Worm (Caenorhabditis elegans) whole organism, late embryonic: Measurements from ENCODE around the gene srd-34.

ENCODE experiments used
- K09A11.1 ChIP-seq: sonication (generic microtip); optimal IDR thresholded peaks from 2 replicates; lab custom pipeline; 2017; ENCODE audit warnings: antibody characterized with exemption, mild to moderate bottlenecking, missing genetic modification characterization, missing compliant biosample characterization; ENCODE audit not compliant: insufficient read depth
- T23F11.4 ChIP-seq: fragments of 200-800 bp; sonication (Bioruptor generic); optimal IDR thresholded peaks from 2 replicates; lab custom pipeline; 2018; ENCODE audit warnings: mild to moderate bottlenecking, missing genetic modification characterization, missing compliant biosample characterization
- ceh-18 ChIP-seq: sonication (generic microtip); optimal IDR thresholded peaks from 2 replicates; lab custom pipeline; 2016; ENCODE audit warnings: missing genetic modification characterization, missing compliant biosample characterization
- ceh-19 ChIP-seq: fragments of 200-800 bp; sonication (Bioruptor generic); optimal IDR thresholded peaks from 2 replicates; lab custom pipeline; 2018; ENCODE audit warnings: mild to moderate bottlenecking, missing genetic modification characterization, missing compliant biosample characterization
- ceh-24 ChIP-seq: sonication (generic microtip); optimal IDR thresholded peaks from 2 replicates; lab custom pipeline; 2016; ENCODE audit warnings: mild to moderate bottlenecking, missing genetic modification characterization, missing compliant biosample characterization
- ceh-31 ChIP-seq: sonication (generic microtip); optimal IDR thresholded peaks from 2 replicates; lab custom pipeline; 2016; ENCODE audit warnings: missing genetic modification characterization, missing compliant biosample characterization
- ceh-48 ChIP-seq: sonication (generic microtip); optimal IDR thresholded peaks from 2 replicates; lab custom pipeline; 2016; ENCODE audit warnings: missing genetic modification characterization, inconsistent platforms, missing compliant biosample characterization
- che-1 ChIP-seq: sonication (generic microtip); optimal IDR thresholded peaks from 2 replicates; lab custom pipeline; 2016; ENCODE audit warnings: mild to moderate bottlenecking, missing genetic modification characterization, missing compliant biosample characterization
- dmd-4 ChIP-seq: sonication (generic microtip); optimal IDR thresholded peaks from 2 replicates; lab custom pipeline; 2016; ENCODE audit warnings: borderline replicate concordance, missing genetic modification characterization, missing compliant biosample characterization
- dve-1 ChIP-seq: sonication (generic microtip); optimal IDR thresholded peaks from 2 replicates; lab custom pipeline; 2017; ENCODE audit warnings: antibody characterized with exemption, mild to moderate bottlenecking, missing genetic modification characterization, missing compliant biosample characterization
- elt-2 ChIP-seq: sonication (generic microtip); optimal IDR thresholded peaks from 2 replicates; lab custom pipeline; 2016; ENCODE audit warnings: missing genetic modification reagents, missing genetic modification characterization, missing compliant biosample characterization
- fax-1 ChIP-seq: sonication (generic microtip); optimal IDR thresholded peaks from 2 replicates; lab custom pipeline; 2016; ENCODE audit warnings: missing genotype, missing genetic modification characterization, missing compliant biosample characterization
- fkh-10 ChIP-seq: fragments of 150-350 bp; optimal IDR thresholded peaks from 2 replicates; lab custom pipeline; 2014; ENCODE audit warnings: missing biosample characterization, missing genetic modification reagents, missing genetic modification characterization
- gmeb-2 ChIP-seq: sonication (generic microtip); optimal IDR thresholded peaks from 2 replicates; lab custom pipeline; 2016; ENCODE audit warnings: missing genetic modification characterization, inconsistent platforms, missing compliant biosample characterization
- hlh-13 ChIP-seq: fragments of 200-800 bp; sonication (Bioruptor generic); optimal IDR thresholded peaks from 2 replicates; lab custom pipeline; 2018; ENCODE audit warnings: mild to moderate bottlenecking, missing genetic modification characterization, missing compliant biosample characterization
- hlh-15 ChIP-seq: sonication (generic microtip); optimal IDR thresholded peaks from 2 replicates; lab custom pipeline; 2016; ENCODE audit warnings: missing genetic modification characterization, missing compliant biosample characterization
- lin-11 ChIP-seq: fragments of 200-800 bp; sonication (Bioruptor generic); optimal IDR thresholded peaks from 2 replicates; lab custom pipeline; 2018; ENCODE audit warnings: mild to moderate bottlenecking, missing genetic modification characterization, missing compliant biosample characterization
- nhr-11 ChIP-seq: fragments of 150-350 bp; optimal IDR thresholded peaks from 2 replicates; lab custom pipeline; 2014; ENCODE audit warnings: missing biosample characterization, missing genetic modification characterization
- npax-4 ChIP-seq: sonication (generic microtip); optimal IDR thresholded peaks from 2 replicates; lab custom pipeline; 2016; ENCODE audit warnings: missing genetic modification characterization, missing compliant biosample characterization
- pha-2 ChIP-seq: sonication (generic microtip); optimal IDR thresholded peaks from 2 replicates; lab custom pipeline; 2017; ENCODE audit warnings: mild to moderate bottlenecking, missing genetic modification characterization, missing compliant biosample characterization
- pros-1 ChIP-seq: fragments of 150-350 bp; optimal IDR thresholded peaks from 2 replicates; lab custom pipeline; 2014; ENCODE audit warnings: missing biosample characterization, missing genetic modification reagents, missing genetic modification characterization
- rnt-1 ChIP-seq: sonication (generic microtip); optimal IDR thresholded peaks from 2 replicates; lab custom pipeline; 2016; ENCODE audit warnings: missing genetic modification characterization, missing compliant biosample characterization
- sox-4 ChIP-seq: sonication (generic microtip); optimal IDR thresholded peaks from 2 replicates; lab custom pipeline; 2017; ENCODE audit warnings: mild to moderate bottlenecking, missing genetic modification characterization, inconsistent platforms, missing compliant biosample characterization
- tbx-7 ChIP-seq: sonication (generic microtip); optimal IDR thresholded peaks from 2 replicates; lab custom pipeline; 2016; ENCODE audit warnings: missing genotype, missing genetic modification characterization, missing compliant biosample characterization
- ttx-3 ChIP-seq: sonication (generic microtip); optimal IDR thresholded peaks from 2 replicates; lab custom pipeline; 2016; ENCODE audit warnings: missing genetic modification reagents, missing genetic modification characterization, missing compliant biosample characterization
- unc-42 ChIP-seq: sonication (generic microtip); optimal IDR thresholded peaks from 2 replicates; lab custom pipeline; 2016; ENCODE audit warnings: missing genotype, missing genetic modification characterization, missing compliant biosample characterization
- unc-86 ChIP-seq: sonication (generic microtip); optimal IDR thresholded peaks from 2 replicates; lab custom pipeline; 2016; ENCODE audit warnings: missing genetic modification characterization, missing compliant biosample characterization

Gene srd-34

DNA sequence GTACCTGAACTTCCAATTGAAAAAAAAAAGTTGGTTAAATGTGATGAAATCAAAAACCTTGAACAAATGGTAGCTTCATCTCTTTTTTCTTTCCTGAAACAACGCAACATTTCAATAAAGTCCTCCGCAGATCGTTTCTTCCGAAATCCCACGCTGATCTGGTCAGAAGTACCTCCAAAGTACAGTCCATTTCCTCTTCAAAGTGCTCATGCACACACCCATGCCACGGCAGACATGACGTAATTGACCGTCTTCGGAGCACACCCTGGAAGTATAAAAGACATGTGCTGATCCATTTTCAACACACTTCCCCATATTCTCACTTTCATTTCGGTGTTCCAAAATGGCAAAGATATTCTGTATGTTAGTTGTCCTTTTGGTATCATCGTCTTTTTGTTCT lies 45.0 kb downstream of the srd-34 start, which contains the start of gene C35A5.10:
C35A5.10 (plus strand) TSS at position 301 of the 400 bp plus-strand sequence.
- TF ChIP-seq rnt-1 (no peak), ceh-19 (GFP tag; lab: Kevin White, UChicago) (no peak), ceh-31 (no peak), fax-1 (tag; lab: Kevin White, UChicago) (no peak), unc-86 (tag; lab: Kevin White, UChicago) (no peak), ceh-48 (tag; lab: Kevin White, UChicago) (no peak), hlh-13 (GFP tag; lab: Kevin White, UChicago) (no peak), hlh-15 (tag; lab: Kevin White, UChicago) (no peak), dve-1 (tag; lab: Kevin White, UChicago) (no peak), npax-4 (no peak), pros-1 (tag; lab: Kevin White, UChicago) (no peak), che-1 (no peak), lin-11 (tag; lab: Kevin White, UChicago) (no peak), ceh-18 (no peak), gmeb-2 (no peak), nhr-11 (tag; lab: Kevin White, UChicago) (no peak), unc-42 (tag; lab: Kevin White, UChicago) (no peak), ceh-24 (tag; lab: Kevin White, UChicago) (no peak), T23F11.4 (GFP tag; lab: Kevin White, UChicago) (no peak)

DNA sequence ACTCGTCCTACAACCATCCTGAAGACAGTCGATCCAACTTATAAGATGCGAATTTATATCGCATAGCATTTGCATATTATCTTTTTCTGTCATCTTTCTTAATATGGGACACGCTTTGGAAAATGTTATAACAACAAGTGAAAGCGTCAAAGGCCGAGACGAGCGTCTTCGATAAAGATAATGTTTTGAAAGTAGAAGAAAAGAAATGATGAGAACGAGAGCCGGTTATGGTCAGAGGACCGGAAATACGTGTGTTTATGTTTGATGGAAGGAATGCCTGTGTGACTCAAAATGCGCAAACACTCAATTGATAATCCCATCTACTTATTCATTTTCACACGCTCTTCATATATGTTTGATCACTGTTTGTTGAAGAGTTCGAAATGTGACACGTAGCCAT lies 45.9 kb downstream of the srd-34 start, which contains the start of gene C35A5.11:
C35A5.11 (minus strand) TSS at position 101 of the 400 bp plus-strand sequence.
- TF ChIP-seq fax-1 (tag; lab: Kevin White, UChicago): no peak

DNA sequence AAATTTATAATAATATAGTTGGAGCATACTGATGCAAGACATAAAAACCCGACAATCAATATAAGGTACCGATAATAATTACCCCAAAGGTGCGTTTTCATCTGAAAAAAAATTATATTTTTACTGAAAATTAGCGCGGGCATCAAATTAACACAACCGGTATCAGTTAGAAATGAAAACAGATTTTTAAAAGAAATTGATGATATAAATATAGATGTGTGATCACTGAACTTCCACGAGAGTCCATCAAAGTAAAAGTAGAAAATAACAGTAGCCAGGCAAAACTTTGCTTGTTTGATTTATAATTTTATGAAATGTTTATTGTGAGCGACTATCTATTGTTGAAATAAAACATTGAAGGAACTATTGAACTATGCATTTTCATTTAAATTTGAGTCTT lies 47.6 kb downstream of the srd-34 start, which contains the start of gene C35A5.3:
C35A5.3 (minus strand) TSS at position 101 of the 400 bp plus-strand sequence.
- TF ChIP-seq pha-2 (tag; lab: Kevin White, UChicago) (no peak), ttx-3 (tag; lab: Kevin White, UChicago) (no peak), tbx-7 (tag; lab: Kevin White, UChicago) (no peak), fkh-10 (GFP tag; lab: Kevin White, UChicago) (no peak), K09A11.1 (tag; lab: Kevin White, UChicago) (no peak), elt-2 (tag; lab: Kevin White, UChicago) (no peak), sox-4 (tag; lab: Kevin White, UChicago) (no peak), dmd-4 (tag; lab: Kevin White, UChicago) (no peak)
